Worm (Caenorhabditis elegans) whole organism, early embryonic: ENCODE measurements around the gene ttr-42.

Experiments
- F13C5.2 ChIP-seq: sonication (generic microtip); optimal IDR thresholded peaks from 2 replicates; lab custom pipeline; 2017; ENCODE audit warnings: mild to moderate bottlenecking, missing genetic modification characterization, inconsistent platforms, missing compliant biosample characterization
- aly-1 ChIP-seq: sonication (generic microtip); optimal IDR thresholded peaks from 2 replicates; lab custom pipeline; 2016; ENCODE audit warnings: missing genetic modification characterization, missing compliant biosample characterization
- ama-1 ChIP-seq: fragments of 150-350 bp; optimal IDR thresholded peaks from 2 replicates; lab custom pipeline; 2014
- flt-1 ChIP-seq: fragments of 200-800 bp; sonication (Bioruptor generic); IDR thresholded peaks from 2 replicates; pipeline ENCODE4 v1.3.6; 2022; ENCODE audit warnings: missing genetic modification characterization, missing compliant biosample characterization
- hmbx-1 ChIP-seq: sonication (generic microtip); optimal IDR thresholded peaks from 2 replicates; lab custom pipeline; 2016; ENCODE audit warnings: mild to moderate bottlenecking, missing genetic modification characterization, missing compliant biosample characterization
- hmg-4 ChIP-seq: fragments of 200-800 bp; sonication (Bioruptor generic); optimal IDR thresholded peaks from 2 replicates; lab custom pipeline; 2018; ENCODE audit warnings: mild to moderate bottlenecking, missing genetic modification characterization, missing compliant biosample characterization
- hnd-1 ChIP-seq: sonication (generic microtip); optimal IDR thresholded peaks from 2 replicates; lab custom pipeline; 2016; ENCODE audit warnings: missing genetic modification characterization, missing compliant biosample characterization
- pes-1 ChIP-seq: fragments of 200-800 bp; sonication (Bioruptor generic); IDR thresholded peaks from 2 replicates; pipeline ENCODE4 v1.3.6; 2022; ENCODE audit warnings: missing genetic modification reagents, missing genetic modification characterization, missing compliant biosample characterization
- tbx-37 ChIP-seq: fragments of 200-800 bp; sonication (Bioruptor generic); conservative IDR thresholded peaks from 2 replicates; pipeline ENCODE4 v1.3.6; 2022; ENCODE audit warnings: missing genetic modification reagents, missing genetic modification characterization, missing compliant biosample characterization

DNA sequence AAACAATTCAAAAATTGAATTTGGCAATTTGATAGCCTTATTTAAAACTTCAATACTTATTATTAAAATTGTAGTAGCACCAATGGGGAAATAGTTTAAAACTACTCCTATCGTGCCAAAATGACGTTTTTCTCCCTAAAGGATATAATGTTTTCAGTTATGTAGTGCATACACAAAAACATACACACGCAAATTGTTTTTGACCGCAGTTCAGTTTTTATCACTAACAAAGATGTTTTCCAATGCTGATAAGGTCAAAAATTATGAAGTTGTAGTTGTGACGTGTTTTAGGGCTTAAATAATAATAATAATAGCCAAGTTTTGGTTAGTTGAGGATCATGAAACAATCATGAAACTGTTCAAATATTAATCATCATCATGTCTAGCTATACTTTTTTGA, 12.5 kb downstream of the ttr-42 start:
- TF ChIP-seq hnd-1 (tag; lab: Kevin White, UChicago) (no peak), ama-1 (no peak), pes-1 (no peak), flt-1 (GFP tag; lab: Robert Waterston, UW) (no peak), hmbx-1 (tag; lab: Kevin White, UChicago) (no peak), hmg-4 (no peak), F13C5.2 (tag; lab: Kevin White, UChicago) (no peak), aly-1 (tag; lab: Kevin White, UChicago) (no peak), tbx-37 (GFP tag; lab: Robert Waterston, UW) (no peak)
